Worm (Caenorhabditis elegans): Measurements from ENCODE around the gene sorf-1.

DNA sequence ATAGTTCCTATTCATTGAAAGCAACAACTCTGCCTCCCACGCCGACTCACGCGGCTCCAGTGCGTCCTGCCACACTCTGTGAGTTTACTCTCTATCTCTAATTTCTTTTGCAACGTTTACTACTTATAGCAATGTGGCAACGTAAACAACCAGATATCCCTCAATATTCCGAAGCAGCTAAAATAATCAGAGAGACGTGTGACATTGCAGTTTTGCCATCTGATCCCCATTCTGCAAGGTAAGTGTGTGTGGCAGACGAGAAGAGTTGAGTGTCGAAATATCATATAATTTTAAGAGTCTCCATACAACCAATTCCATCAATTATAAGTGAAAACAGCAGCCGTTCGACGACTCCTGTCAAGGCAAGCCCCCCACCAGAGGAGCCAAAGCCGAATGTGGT lies 39.2 kb downstream of the sorf-1 start:
- TF ChIP-seq ztf-1 (GFP tag; conservative IDR thresholded peaks at IDR 0.05) (no peak), egl-27 (tag; optimal IDR thresholded peaks at IDR 0.05) (no peak), dmd-4 (tag; optimal IDR thresholded peaks at IDR 0.05) (no peak), nhr-237 (tag; optimal IDR thresholded peaks at IDR 0.05) (no peak), elt-1 (tag; optimal IDR thresholded peaks at IDR 0.05) (no peak), snpc-4 (tag; optimal IDR thresholded peaks at IDR 0.05) (no peak), unc-62 (GFP tag; optimal IDR thresholded peaks at IDR 0.05) (no peak), ceh-82 (tag; optimal IDR thresholded peaks at IDR 0.05) (no peak), lin-13 (GFP tag; optimal IDR thresholded peaks at IDR 0.05) (no peak), lin-39 (tag; optimal IDR thresholded peaks at IDR 0.05) (no peak), aly-2 (tag; optimal IDR thresholded peaks at IDR 0.05) (no peak), ZK546.5 (tag; optimal IDR thresholded peaks at IDR 0.05) (no peak)
